Worm (Caenorhabditis elegans) whole organism, L1 larva: ENCODE results near the gene hrg-9.

ENCODE experiments used
- ama-1 ChIP-seq: fragments of 150-350 bp; optimal IDR thresholded peaks from 2 replicates; lab custom pipeline; 2014
- dpl-1 ChIP-seq, 3 experiments: fragments of 150-350 bp in 2 of 3; sonication (generic microtip) in 1 of 3; optimal IDR thresholded peaks; 2 replicates each; lab custom pipeline; 2014 to 2017; ENCODE audit warnings: missing biosample characterization in 3 of 3, missing genetic modification characterization in 3 of 3, missing genetic modification reagents in 3 of 3
- efl-1 ChIP-seq, 4 experiments: fragments of 150-350 bp; optimal IDR thresholded peaks in 3 of 4; peaks in 1 of 4; 1 replicate in 1 of 4; 2 replicates in 3 of 4; lab custom pipeline; 2014; ENCODE audit warnings: missing biosample characterization in 2 of 4, missing genetic modification characterization in 2 of 4, missing genetic modification reagents in 2 of 4
- hlh-17 ChIP-seq: fragments of 200-800 bp; sonication (Bioruptor generic); optimal IDR thresholded peaks from 2 replicates; lab custom pipeline; 2018; ENCODE audit warnings: missing genetic modification characterization, mild to moderate bottlenecking, missing compliant biosample characterization, moderate library complexity, borderline replicate concordance
- pqm-1 ChIP-seq: sonication (generic microtip); optimal IDR thresholded peaks from 3 replicates; lab custom pipeline; 2017; ENCODE audit warnings: missing biosample characterization, missing genetic modification characterization
- snpc-4 ChIP-seq: fragments of 150-350 bp; optimal IDR thresholded peaks from 2 replicates; lab custom pipeline; 2014; ENCODE audit warnings: missing biosample characterization, missing genetic modification characterization

DNA sequence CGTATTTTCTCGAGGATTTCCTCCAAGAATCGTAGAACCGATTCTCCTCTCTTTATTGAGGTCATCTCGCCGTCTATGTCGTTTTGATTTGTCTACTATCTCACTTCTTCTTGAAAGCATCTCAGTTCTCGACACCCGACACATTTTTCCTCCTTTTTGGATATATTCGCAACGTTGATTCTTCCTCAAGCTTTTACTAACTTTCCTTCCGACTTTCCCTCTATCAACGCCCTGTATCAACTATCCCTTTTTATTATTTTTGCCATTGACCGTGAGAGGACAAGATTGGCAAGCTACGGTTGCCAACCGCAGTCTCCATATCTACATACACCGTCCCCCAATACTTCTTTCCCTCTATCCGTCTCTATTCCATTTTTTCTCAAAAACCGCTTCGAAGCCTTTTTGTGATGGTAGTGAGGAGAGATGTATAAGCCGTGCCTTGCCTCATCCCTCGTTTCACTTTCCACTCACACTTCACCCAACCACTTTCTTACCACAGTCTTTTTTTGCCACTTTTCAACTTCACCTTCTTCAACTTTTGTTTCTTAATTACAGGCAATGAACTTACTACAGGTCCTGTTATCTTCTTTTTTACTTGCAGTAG, 34.1 kb downstream of the hrg-9 start, which contains the start of gene T16G1.2:
- TF ChIP-seq hlh-17 (GFP tag; lab: Kevin White, UChicago) (no peak), dpl-1 (GFP tag; optimal IDR thresholded peaks at IDR 0.05; lab: Kevin White, UChicago) (no peak), snpc-4 (tag; lab: Kevin White, UChicago) (no peak), efl-1 (optimal IDR thresholded peaks at IDR 0.05; lab: Kevin White, UChicago) (no peak), efl-1 (GFP tag; optimal IDR thresholded peaks at IDR 0.05 in 1 of 2; lab: Kevin White, UChicago) (no peak), pqm-1 (tag; lab: Kevin White, UChicago) (no peak), ama-1 (lab: Kevin White, UChicago) (no peak)
